Worm (Caenorhabditis elegans): Measurements from ENCODE around the gene T07A9.12.

DNA sequence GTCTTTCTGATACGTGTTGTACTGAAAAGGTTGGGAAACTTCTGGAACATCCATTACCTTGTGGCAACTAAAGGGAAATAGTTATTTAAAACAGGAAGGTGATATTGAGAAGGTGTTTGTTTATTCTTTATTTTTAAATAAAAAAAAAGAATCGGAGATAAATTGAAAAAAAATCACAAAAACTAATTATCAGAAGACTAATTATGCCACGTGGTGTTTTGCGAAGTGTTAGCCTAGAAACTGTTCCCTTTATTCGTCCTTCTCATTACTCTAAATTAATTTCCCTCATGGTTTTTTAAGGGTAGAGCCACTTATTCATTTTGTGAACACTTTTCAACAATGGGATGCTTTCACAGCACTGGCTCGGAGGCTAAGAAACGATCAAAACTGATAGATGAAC lies 9.3 kb upstream of the T07A9.12 start, which contains the start of gene gpa-4:
- no peak for TF ChIP-seq tab-1 (GFP tag; IDR thresholded peaks at IDR 0.05)
- no peak for TF ChIP-seq flt-1 (GFP tag; IDR thresholded peaks at IDR 0.05)
- TF ChIP-seq med-1 (GFP tag; optimal IDR thresholded peaks at IDR 0.05; ENCODE audit: insufficient read depth), result no peak

All from whole organism, midembryonic.